Worm (Caenorhabditis elegans) whole organism, L4/young adult: ENCODE results near the gene K10D6.4.

Experiments used
- W03F9.2 ChIP-seq: fragments of 150-350 bp; optimal IDR thresholded peaks from 2 replicates; lab custom pipeline; 2014; ENCODE audit warnings: missing biosample characterization, missing genetic modification characterization
- dao-5 ChIP-seq: sonication (generic microtip); optimal IDR thresholded peaks from 2 replicates; lab custom pipeline; 2016; ENCODE audit warnings: missing genotype, missing genetic modification characterization, moderate library complexity, missing compliant biosample characterization
- him-1 ChIP-seq: sonication (generic microtip); optimal IDR thresholded peaks from 2 replicates; lab custom pipeline; 2016; ENCODE audit warnings: missing genotype, missing genetic modification reagents, missing genetic modification characterization, missing compliant biosample characterization

DNA sequence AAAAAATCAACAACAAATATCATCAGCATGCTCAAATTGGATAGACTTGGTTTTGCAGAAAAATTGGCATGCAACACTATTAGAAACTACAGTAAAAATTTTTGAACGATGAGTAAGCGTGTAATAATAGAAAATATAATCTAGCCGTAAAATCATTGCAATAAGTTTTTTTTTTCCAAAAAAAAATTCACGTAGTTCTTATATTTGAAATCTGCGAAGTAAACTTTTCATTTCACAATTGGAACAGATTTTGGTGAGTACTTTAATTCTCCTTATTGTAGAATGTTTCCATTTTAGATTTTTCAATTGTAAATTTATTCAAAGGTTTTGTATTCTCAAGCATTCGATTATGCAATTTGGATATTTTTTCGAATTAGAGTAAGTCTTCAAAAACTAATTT lies 1.4 kb upstream of the K10D6.4 start, which contains the start of gene K10D6.3:
- TF ChIP-seq him-1 (tag; lab: Kevin White, UChicago), result no peak
- no peak for TF ChIP-seq dao-5 (tag; lab: Kevin White, UChicago)
- no peak for TF ChIP-seq W03F9.2 (tag; lab: Kevin White, UChicago)
